Fruit fly (Drosophila melanogaster) whole organism, embryonic: Measurements from ENCODE around the gene CG13996.

ENCODE experiments used
- ATbp ChIP-seq: fragments of 200-800 bp; sonication (Bioruptor generic); optimal IDR thresholded peaks from 2 replicates; lab custom pipeline; 2017; ENCODE audit warnings: missing biosample characterization, mild to moderate bottlenecking, missing genetic modification characterization, missing genetic modification reagents
- Bdp1 ChIP-seq: fragments of 200-800 bp; sonication (Bioruptor generic); optimal IDR thresholded peaks from 3 replicates; lab custom pipeline; 2016; ENCODE audit warnings: missing biosample characterization, missing genetic modification characterization
- CG10431 ChIP-seq: fragments of 200-800 bp; sonication (Bioruptor generic); optimal IDR thresholded peaks from 3 replicates; lab custom pipeline; 2018; ENCODE audit warnings: missing biosample characterization, mild to moderate bottlenecking, missing genetic modification characterization
- CG10543 ChIP-seq: fragments of 200-800 bp; sonication (Bioruptor generic); optimal IDR thresholded peaks from 3 replicates; lab custom pipeline; 2017; ENCODE audit warnings: missing biosample characterization, mild to moderate bottlenecking, missing genetic modification characterization, moderate library complexity
- CG12236 ChIP-seq: fragments of 200-800 bp; sonication (Bioruptor generic); optimal IDR thresholded peaks from 2 replicates; lab custom pipeline; 2016; ENCODE audit warnings: missing biosample characterization, missing genetic modification characterization
- CG12299 ChIP-seq: fragments of 200-800 bp; sonication (Bioruptor generic); optimal IDR thresholded peaks from 2 replicates; lab custom pipeline; 2018; ENCODE audit warnings: missing biosample characterization, mild to moderate bottlenecking, missing genetic modification characterization
- CG12391 ChIP-seq: fragments of 200-800 bp; sonication (Bioruptor generic); optimal IDR thresholded peaks from 3 replicates; lab custom pipeline; 2018; ENCODE audit warnings: missing biosample characterization, mild to moderate bottlenecking, missing genetic modification characterization, moderate library complexity
- CG14441 ChIP-seq: fragments of 200-800 bp; sonication (Bioruptor generic); IDR thresholded peaks from 2 replicates; pipeline ENCODE4 v1.3.6; 2022; ENCODE audit warnings: missing biosample characterization, missing genetic modification characterization
- CG15696 ChIP-seq: fragments of 200-800 bp; sonication (Bioruptor generic); optimal IDR thresholded peaks from 2 replicates; lab custom pipeline; 2019; ENCODE audit warnings: missing biosample characterization, mild to moderate bottlenecking, missing genetic modification characterization, moderate library complexity
- CG18262 ChIP-seq: fragments of 200-800 bp; optimal IDR thresholded peaks from 3 replicates; lab custom pipeline; 2019; ENCODE audit warnings: missing biosample characterization, mild to moderate bottlenecking, missing genetic modification characterization, moderate library complexity
- CG2712 ChIP-seq: fragments of 200-800 bp; optimal IDR thresholded peaks from 3 replicates; lab custom pipeline; 2019; ENCODE audit warnings: missing biosample characterization, mild to moderate bottlenecking, missing genetic modification characterization, moderate library complexity
- CG32767 ChIP-seq: fragments of 200-800 bp; sonication (Bioruptor generic); IDR thresholded peaks from 2 replicates; pipeline ENCODE4 v1.3.6; 2022; ENCODE audit warnings: missing biosample characterization, missing genetic modification characterization
- CG3281 ChIP-seq: fragments of 200-800 bp; sonication (Bioruptor generic); optimal IDR thresholded peaks from 3 replicates; lab custom pipeline; 2017; ENCODE audit warnings: missing biosample characterization, mild to moderate bottlenecking, missing genetic modification characterization
- CG3407 ChIP-seq: fragments of 200-800 bp; sonication (Bioruptor generic); optimal IDR thresholded peaks from 2 replicates; lab custom pipeline; 2018; ENCODE audit warnings: missing biosample characterization, mild to moderate bottlenecking, missing genetic modification characterization
- CG4328 ChIP-seq: fragments of 200-800 bp; sonication (Bioruptor generic); optimal IDR thresholded peaks from 3 replicates; lab custom pipeline; 2017; ENCODE audit warnings: missing biosample characterization, missing genetic modification reagents, missing genetic modification characterization
- CG4820 ChIP-seq: fragments of 200-800 bp; sonication (Bioruptor generic); optimal IDR thresholded peaks from 3 replicates; lab custom pipeline; 2016; ENCODE audit warnings: missing biosample characterization, missing genetic modification characterization
- CG6765 ChIP-seq: fragments of 200-800 bp; sonication (Bioruptor generic); optimal IDR thresholded peaks from 3 replicates; lab custom pipeline; 2017; ENCODE audit warnings: missing biosample characterization, mild to moderate bottlenecking, missing genetic modification characterization
- CG6813 ChIP-seq: fragments of 200-800 bp; sonication (Bioruptor generic); optimal IDR thresholded peaks from 2 replicates; lab custom pipeline; 2017; ENCODE audit warnings: missing biosample characterization, missing genetic modification characterization, mild to moderate bottlenecking, moderate library complexity, missing genetic modification reagents
- CG9437 ChIP-seq: fragments of 200-800 bp; sonication (Bioruptor generic); optimal IDR thresholded peaks from 2 replicates; lab custom pipeline; 2018; ENCODE audit warnings: missing biosample characterization, mild to moderate bottlenecking, missing genetic modification characterization
- CG9727 ChIP-seq: fragments of 200-800 bp; sonication (Bioruptor generic); optimal IDR thresholded peaks from 3 replicates; lab custom pipeline; 2017; ENCODE audit warnings: missing biosample characterization, mild to moderate bottlenecking, missing genetic modification characterization
- CTCF ChIP-seq: fragments of 200-800 bp; sonication (Bioruptor generic); optimal IDR thresholded peaks from 2 replicates; lab custom pipeline; 2017; ENCODE audit warnings: missing biosample characterization, mild to moderate bottlenecking, missing genetic modification characterization, moderate library complexity
- Dip3 ChIP-seq: fragments of 200-800 bp; sonication (Bioruptor generic); optimal IDR thresholded peaks from 3 replicates; lab custom pipeline; 2016; ENCODE audit warnings: missing biosample characterization, missing genetic modification characterization
- E2f2 ChIP-seq: fragments of 200-800 bp; sonication (Bioruptor generic); IDR thresholded peaks from 2 replicates; pipeline ENCODE4 v1.3.6; 2022; ENCODE audit warnings: missing biosample characterization, missing genetic modification characterization
- Ets65A ChIP-seq: fragments of 200-800 bp; sonication (Bioruptor generic); peaks from one replicate; lab custom pipeline; 2016; ENCODE audit warnings: missing biosample characterization, missing genetic modification characterization
- Fer3 ChIP-seq: fragments of 200-800 bp; sonication (Bioruptor generic); optimal IDR thresholded peaks from 2 replicates; lab custom pipeline; 2018; ENCODE audit warnings: missing biosample characterization, mild to moderate bottlenecking, missing genetic modification characterization, moderate library complexity
- Gsc ChIP-seq: fragments of 200-800 bp; sonication (Bioruptor generic); IDR thresholded peaks from 2 replicates; pipeline ENCODE4 v1.3.6; 2022; ENCODE audit warnings: missing biosample characterization, missing genetic modification characterization
- Hsf ChIP-seq: fragments of 200-800 bp; sonication (Bioruptor generic); optimal IDR thresholded peaks from 3 replicates; lab custom pipeline; 2016; ENCODE audit warnings: missing biosample characterization, missing genetic modification characterization
- MTF-1 ChIP-seq: fragments of 200-800 bp; sonication (Bioruptor generic); optimal IDR thresholded peaks from 2 replicates; lab custom pipeline; 2018; ENCODE audit warnings: missing biosample characterization, mild to moderate bottlenecking, missing genetic modification characterization, borderline replicate concordance
- Nf-YB ChIP-seq: fragments of 200-800 bp; sonication (Bioruptor generic); optimal IDR thresholded peaks from 3 replicates; lab custom pipeline; 2019; ENCODE audit warnings: missing biosample characterization, mild to moderate bottlenecking, missing genetic modification characterization, moderate library complexity
- Sox100B ChIP-seq: fragments of 200-800 bp; sonication (Bioruptor generic); optimal IDR thresholded peaks from 3 replicates; lab custom pipeline; 2018; ENCODE audit warnings: missing biosample characterization, mild to moderate bottlenecking, missing genetic modification characterization
- TFAM ChIP-seq: fragments of 200-800 bp; sonication (Bioruptor generic); optimal IDR thresholded peaks from 2 replicates; lab custom pipeline; 2017; ENCODE audit warnings: missing biosample characterization, missing genetic modification characterization, inconsistent platforms
- aop ChIP-seq: fragments of 200-800 bp; sonication (Bioruptor generic); IDR thresholded peaks from 2 replicates; pipeline ENCODE4 v1.3.6; 2022; ENCODE audit warnings: missing biosample characterization, missing genetic modification characterization
- bcd ChIP-seq: fragments of 200-800 bp; sonication (Bioruptor generic); optimal IDR thresholded peaks from 2 replicates; lab custom pipeline; 2017; ENCODE audit warnings: missing biosample characterization, mild to moderate bottlenecking, missing genetic modification characterization
- btn ChIP-seq: fragments of 200-800 bp; sonication (Bioruptor generic); optimal IDR thresholded peaks from 2 replicates; lab custom pipeline; 2016; ENCODE audit warnings: missing biosample characterization, missing genetic modification characterization
- crc ChIP-seq: fragments of 200-800 bp; sonication (Bioruptor generic); optimal IDR thresholded peaks from 2 replicates; lab custom pipeline; 2016; ENCODE audit warnings: missing biosample characterization, missing genetic modification characterization
- danr ChIP-seq: fragments of 200-800 bp; sonication (Bioruptor generic); IDR thresholded peaks from 2 replicates; pipeline ENCODE4 v1.3.6; 2022; ENCODE audit warnings: missing biosample characterization, missing genetic modification characterization
- dpn ChIP-seq, 2 experiments: fragments of 200-800 bp; sonication (Bioruptor generic); optimal IDR thresholded peaks; 3 replicates each; lab custom pipeline; 2016; ENCODE audit warnings: missing biosample characterization in 2 of 2, missing genetic modification characterization in 2 of 2
- fd102C ChIP-seq: fragments of 200-800 bp; sonication (Bioruptor generic); optimal IDR thresholded peaks from 2 replicates; lab custom pipeline; 2018; ENCODE audit warnings: missing biosample characterization, mild to moderate bottlenecking, missing genetic modification characterization, moderate library complexity
- grau ChIP-seq: fragments of 200-800 bp; optimal IDR thresholded peaks from 3 replicates; lab custom pipeline; 2019; ENCODE audit warnings: missing biosample characterization, mild to moderate bottlenecking, missing genetic modification characterization, moderate library complexity
- her ChIP-seq: fragments of 200-800 bp; sonication (Bioruptor generic); optimal IDR thresholded peaks from 2 replicates; lab custom pipeline; 2016; ENCODE audit warnings: missing biosample characterization, missing genetic modification characterization
- hkb ChIP-seq, 2 experiments: fragments of 200-800 bp in 1 of 2; fragments of >200 bp in 1 of 2; sonication (Bioruptor generic) in 1 of 2; IDR thresholded peaks in 1 of 2; optimal IDR thresholded peaks in 1 of 2; 2 replicates each; pipeline versions ENCODE4 v1.3.6 to Lab custom; 2017 to 2022; ENCODE audit warnings: missing biosample characterization in 1 of 2, missing genetic modification characterization in 1 of 2
- lilli ChIP-seq: fragments of 200-800 bp; sonication (Bioruptor generic); optimal IDR thresholded peaks from 3 replicates; lab custom pipeline; 2016; ENCODE audit warnings: missing biosample characterization, missing genetic modification characterization
- lov ChIP-seq, 2 experiments: fragments of 200-800 bp in 1 of 2; fragments of >200 bp in 1 of 2; sonication (Bioruptor generic) in 1 of 2; IDR thresholded peaks in 1 of 2; optimal IDR thresholded peaks in 1 of 2; 2 replicates in 1 of 2; 3 replicates in 1 of 2; pipeline versions ENCODE4 v1.3.6 to Lab custom; 2017 to 2022; ENCODE audit warnings: missing biosample characterization in 1 of 2, missing genetic modification characterization in 1 of 2
- mld ChIP-seq: fragments of 200-800 bp; sonication (Bioruptor generic); IDR thresholded peaks from 3 replicates; pipeline ENCODE4 v1.3.6; 2022; ENCODE audit warnings: missing biosample characterization, missing genetic modification characterization; ENCODE audit not compliant: partially characterized antibody
- nom ChIP-seq: fragments of 200-800 bp; sonication (Bioruptor generic); optimal IDR thresholded peaks from 2 replicates; lab custom pipeline; 2017; ENCODE audit warnings: missing biosample characterization, missing genetic modification characterization, mild to moderate bottlenecking, moderate library complexity, missing genetic modification reagents
- psq ChIP-seq: fragments of 200-800 bp; sonication (Bioruptor generic); optimal IDR thresholded peaks from 2 replicates; lab custom pipeline; 2017; ENCODE audit warnings: missing biosample characterization, missing genetic modification characterization
- sens ChIP-seq: fragments of 200-800 bp; sonication (Bioruptor generic); peaks from one replicate; lab custom pipeline; 2016; ENCODE audit warnings: missing biosample characterization, missing genetic modification characterization
- slp2 ChIP-seq: fragments of 200-800 bp; sonication (Bioruptor generic); optimal IDR thresholded peaks from 2 replicates; lab custom pipeline; 2016; ENCODE audit warnings: missing biosample characterization, missing genetic modification characterization
- sob ChIP-seq: fragments of 200-800 bp; sonication (Bioruptor generic); IDR thresholded peaks from 2 replicates; pipeline ENCODE4 v1.3.6; 2022; ENCODE audit warnings: missing biosample characterization, missing genetic modification characterization

The CG13996 gene

DNA sequence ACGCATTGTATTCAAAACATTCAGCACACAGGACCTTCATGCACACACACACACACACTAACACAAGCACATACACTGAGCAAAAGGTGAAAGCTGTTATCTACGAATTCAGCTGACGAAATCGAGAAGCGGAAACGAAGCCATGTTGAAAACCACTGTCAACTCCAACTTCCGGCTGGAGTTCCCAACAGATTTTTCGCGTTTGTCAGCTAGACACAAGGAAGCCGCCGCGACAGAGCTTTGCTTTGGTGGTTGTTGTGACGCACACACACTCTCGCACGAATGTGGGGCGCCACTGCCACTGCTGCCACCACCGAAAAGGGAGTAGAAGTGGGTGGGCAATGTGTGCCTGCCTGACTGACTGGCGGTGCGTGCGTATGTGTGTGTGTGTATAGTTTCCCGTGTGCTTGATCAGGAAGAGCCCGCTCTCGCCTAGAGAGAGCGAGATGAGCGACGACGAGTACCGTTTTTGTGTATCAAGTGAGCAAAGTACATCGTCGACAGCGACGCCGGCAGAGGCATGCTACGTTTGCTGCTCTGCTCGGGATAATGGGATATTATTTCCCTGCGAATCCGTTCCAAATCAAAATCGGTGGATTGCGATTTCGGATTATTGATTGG, 22.9 kb upstream of the CG13996 start (continued):
- TF ChIP-seq Bdp1 (GFP tag; lab: Kevin White, UChicago) (no peak), E2f2 (GFP tag; lab: Robert Waterston, UW) (peak; percentile 15; the same call in 1 of the 2 replicates), CG18262 (tag; lab: Kevin White, UChicago) (peak; percentile 46), aop (GFP tag; lab: Robert Waterston, UW) (0 out of 2 replicates have a peak, but pooled peaks have one; percentile 3), CG12299 (tag; lab: Kevin White, UChicago) (peak; percentile 65), CG32767 (GFP tag; lab: Robert Waterston, UW) (peak; percentile 52), Gsc (no peak), lilli (GFP tag; lab: Kevin White, UChicago) (no peak), sob (peak; percentile 42; the same call in 1 of the 2 replicates), slp2 (GFP tag; lab: Kevin White, UChicago) (peak; percentile 0), her (GFP tag; lab: Kevin White, UChicago) (no peak), CG2712 (tag; lab: Kevin White, UChicago) (peak; percentile 49), sens (peak; percentile 81), TFAM (GFP tag; lab: Kevin White, UChicago) (peak; percentile 15), CG3407 (GFP tag; lab: Kevin White, UChicago) (peak; percentile 51), CG10543 (GFP tag; lab: Kevin White, UChicago) (peak; percentile 72), crc (GFP tag; lab: Kevin White, UChicago) (no peak), CTCF (GFP tag; lab: Kevin White, UChicago) (peak; percentile 47), CG4820 (GFP tag; lab: Kevin White, UChicago) (no peak), bcd (GFP tag; lab: Kevin White, UChicago) (peak; percentile 43), CG15696 (peak; percentile 20), grau (tag; lab: Kevin White, UChicago) (peak; percentile 34), nom (peak; percentile 79), CG6765 (peak; percentile 82), MTF-1 (GFP tag; lab: Kevin White, UChicago) (peak; percentile 72), danr (GFP tag; lab: Robert Waterston, UW) (no peak), CG12391 (peak; percentile 41), Dip3 (GFP tag; lab: Kevin White, UChicago) (peak; percentile 14), CG4328 (GFP tag; lab: Kevin White, UChicago) (peak; percentile 84), Hsf (GFP tag; lab: Kevin White, UChicago) (no peak), CG9727 (GFP tag; lab: Kevin White, UChicago) (peak; percentile 67), Sox100B (GFP tag; lab: Kevin White, UChicago) (peak; percentile 75), CG12236 (GFP tag; lab: Kevin White, UChicago) (no peak), psq (GFP tag; lab: Kevin White, UChicago) (no peak), hkb (optimal IDR thresholded peaks at IDR 0.05; lab: Kevin White, UChicago) (no peak), hkb (GFP tag; IDR thresholded peaks at IDR 0.05; lab: Robert Waterston, UW) (peak; percentile 71), mld (no peak), btn (GFP tag; lab: Kevin White, UChicago) (peak; percentile 15), Nf-YB (peak; percentile 39), ATbp (peak; percentile 71), fd102C (GFP tag; lab: Kevin White, UChicago) (peak; percentile 13), CG6813 (GFP tag; lab: Kevin White, UChicago) (peak; percentile 78), CG9437 (GFP tag; lab: Kevin White, UChicago) (peak; percentile 6), Fer3 (peak; percentile 59), CG3281 (GFP tag; lab: Kevin White, UChicago) (peak; percentile 61), CG10431 (peak; percentile 80), Ets65A (GFP tag; lab: Kevin White, UChicago) (peak; percentile 44), lov (optimal IDR thresholded peaks at IDR 0.05; lab: Kevin White, UChicago) (no peak), lov (GFP tag; IDR thresholded peaks at IDR 0.05; lab: Robert Waterston, UW) (no peak), dpn (GFP tag; optimal IDR thresholded peaks at IDR 0.05; lab: Kevin White, UChicago) (peak in 1 of 2 experiments; percentile 14), CG14441 (GFP tag; lab: Robert Waterston, UW) (0 out of 2 replicates have a peak, but pooled peaks have one; percentile 8)
